Fruit fly (Drosophila melanogaster): ENCODE data around the gene hoip.

hoip gene

dm6 chr2L:9662977-9663376 lies 36.6 kb upstream of the hoip start (continued):
- TF ChIP-seq Rfx (GFP tag; IDR thresholded peaks at IDR 0.05) (peak; percentile 13; the same call in 1 of the 2 replicates), CG2120 (GFP tag; optimal IDR thresholded peaks at IDR 0.05) (peak; percentile 20), jing (GFP tag; optimal IDR thresholded peaks at IDR 0.05) (no peak), zf30C (GFP tag; optimal IDR thresholded peaks at IDR 0.05) (no peak), grau (tag; optimal IDR thresholded peaks at IDR 0.05) (peak; percentile 46)

- TF ChIP-seq CG10321 (GFP tag; IDR thresholded peaks at IDR 0.05): no peak
- TF ChIP-seq CG14667 (GFP tag; IDR thresholded peaks at IDR 0.05): no peak
- TF ChIP-seq Drgx (GFP tag; IDR thresholded peaks at IDR 0.05): peak; percentile 92
- TF ChIP-seq lab (GFP tag; optimal IDR thresholded peaks at IDR 0.05): peak; percentile 50
- TF ChIP-seq CG5953 (GFP tag; IDR thresholded peaks at IDR 0.05): no peak
- no peak for TF ChIP-seq CG34422 (GFP tag; IDR thresholded peaks at IDR 0.05)
- no peak for TF ChIP-seq Atf-2 (GFP tag; optimal IDR thresholded peaks at IDR 0.05)
- no peak for TF ChIP-seq Opbp (GFP tag; IDR thresholded peaks at IDR 0.05; ENCODE audit: partially characterized antibody)
- TF ChIP-seq dm (GFP tag; optimal IDR thresholded peaks at IDR 0.05): no peak
- TF ChIP-seq fd96Cb (tag; optimal IDR thresholded peaks at IDR 0.05): peak; percentile 10
- no peak for TF ChIP-seq corto (GFP tag; optimal IDR thresholded peaks at IDR 0.05)
- TF ChIP-seq pita (GFP tag; optimal IDR thresholded peaks at IDR 0.05): no peak
- no peak for TF ChIP-seq phol (tag; optimal IDR thresholded peaks at IDR 0.05)
- no peak for TF ChIP-seq CG15011 (GFP tag; optimal IDR thresholded peaks at IDR 0.05)
- TF ChIP-seq esg (GFP tag; conservative IDR thresholded peaks at IDR 0.05): no peak
- TF ChIP-seq CG18619 (GFP tag; optimal IDR thresholded peaks at IDR 0.05): no peak
- TF ChIP-seq Xbp1 (GFP tag; optimal IDR thresholded peaks at IDR 0.05): no peak
- TF ChIP-seq CG8290 (GFP tag; optimal IDR thresholded peaks at IDR 0.05): no peak
- TF ChIP-seq CG8290 (tag; optimal IDR thresholded peaks at IDR 0.05): no peak
- TF ChIP-seq tin (GFP tag; optimal IDR thresholded peaks at IDR 0.05): no peak
- no peak for TF ChIP-seq lola (GFP tag; optimal IDR thresholded peaks at IDR 0.05)
- peak; percentile 29 for TF ChIP-seq CG17359 (tag; optimal IDR thresholded peaks at IDR 0.05)
- TF ChIP-seq fu2 (GFP tag; optimal IDR thresholded peaks at IDR 0.05): no peak
- TF ChIP-seq Sox102F (GFP tag; optimal IDR thresholded peaks at IDR 0.05): peak; percentile 7
- peak; percentile 42; the same call in 1 of the 2 replicates for TF ChIP-seq Xrp1 (GFP tag; IDR thresholded peaks at IDR 0.05)
- TF ChIP-seq insv (GFP tag; optimal IDR thresholded peaks at IDR 0.05): no peak
- no peak for TF ChIP-seq GATAe (GFP tag; conservative IDR thresholded peaks at IDR 0.05)
- no peak for TF ChIP-seq CG6689 (GFP tag; IDR thresholded peaks at IDR 0.05)
- no peak for TF ChIP-seq CG8281 (tag; optimal IDR thresholded peaks at IDR 0.05)
- no peak for TF ChIP-seq rib (GFP tag; IDR thresholded peaks at IDR 0.05)
- no peak for TF ChIP-seq Elba2 (GFP tag; optimal IDR thresholded peaks at IDR 0.05)
- TF ChIP-seq Meics (GFP tag; optimal IDR thresholded peaks at IDR 0.05): no peak
- TF ChIP-seq CG3407 (GFP tag; optimal IDR thresholded peaks at IDR 0.05): no peak
- no peak for TF ChIP-seq Trl (optimal IDR thresholded peaks at IDR 0.05)
- no peak for TF ChIP-seq Trl (GFP tag; optimal IDR thresholded peaks at IDR 0.05)
- TF ChIP-seq MESR4 (GFP tag; optimal IDR thresholded peaks at IDR 0.05): no peak
- no peak for TF ChIP-seq CG18476 (GFP tag; optimal IDR thresholded peaks at IDR 0.05)
- no peak for TF ChIP-seq zen2 (GFP tag; IDR thresholded peaks at IDR 0.05; ENCODE audit: partially characterized antibody)
- TF ChIP-seq gem (tag; optimal IDR thresholded peaks at IDR 0.05): peak; percentile 42
- no peak for TF ChIP-seq crc (GFP tag; optimal IDR thresholded peaks at IDR 0.05)
- TF ChIP-seq CG15269 (tag; optimal IDR thresholded peaks at IDR 0.05): peak; percentile 10
- TF ChIP-seq CG12104 (GFP tag; optimal IDR thresholded peaks at IDR 0.05): no peak
- no peak for TF ChIP-seq grau (tag; optimal IDR thresholded peaks at IDR 0.05)
- TF ChIP-seq ftz-f1 (GFP tag; optimal IDR thresholded peaks at IDR 0.05): no peak
- no peak for TF ChIP-seq CTCF (GFP tag; optimal IDR thresholded peaks at IDR 0.05)
- TF ChIP-seq ttk (GFP tag; IDR thresholded peaks at IDR 0.05): 0 out of 2 replicates have a peak, but pooled peaks have one; percentile 13
- peak; percentile 5 for TF ChIP-seq PHDP (tag; optimal IDR thresholded peaks at IDR 0.05)
Observed at dm6 chr2L:9669354-9669753, 30.2 kb upstream of the hoip start.

All from whole organism, embryonic.